Worm (Caenorhabditis elegans) whole organism, early embryonic: ENCODE data around the gene F53H4.6.

Experiments
- B0310.2 ChIP-seq: sonication (generic microtip); optimal IDR thresholded peaks from 2 replicates; lab custom pipeline; 2016; ENCODE audit warnings: mild to moderate bottlenecking, missing genetic modification characterization, missing compliant biosample characterization
- F13C5.2 ChIP-seq: sonication (generic microtip); optimal IDR thresholded peaks from 2 replicates; lab custom pipeline; 2017; ENCODE audit warnings: mild to moderate bottlenecking, missing genetic modification characterization, inconsistent platforms, missing compliant biosample characterization
- aly-1 ChIP-seq: sonication (generic microtip); optimal IDR thresholded peaks from 2 replicates; lab custom pipeline; 2016; ENCODE audit warnings: missing genetic modification characterization, missing compliant biosample characterization
- ama-1 ChIP-seq: fragments of 150-350 bp; optimal IDR thresholded peaks from 2 replicates; lab custom pipeline; 2014
- ceh-13 ChIP-seq: fragments of 200-800 bp; sonication (Bioruptor generic); optimal IDR thresholded peaks from 2 replicates; lab custom pipeline; 2018; ENCODE audit warnings: mild to moderate bottlenecking, missing genetic modification characterization, missing compliant biosample characterization
- ceh-36 ChIP-seq: sonication (generic microtip); optimal IDR thresholded peaks from 2 replicates; lab custom pipeline; 2016; ENCODE audit warnings: missing genetic modification characterization, inconsistent platforms, missing compliant biosample characterization
- ets-7 ChIP-seq: sonication (generic microtip); optimal IDR thresholded peaks from 2 replicates; lab custom pipeline; 2016; ENCODE audit warnings: missing genotype, missing genetic modification characterization, missing compliant biosample characterization
- flt-1 ChIP-seq: fragments of 200-800 bp; sonication (Bioruptor generic); IDR thresholded peaks from 2 replicates; pipeline ENCODE4 v1.3.6; 2022; ENCODE audit warnings: missing genetic modification characterization, missing compliant biosample characterization
- hmbx-1 ChIP-seq: sonication (generic microtip); optimal IDR thresholded peaks from 2 replicates; lab custom pipeline; 2016; ENCODE audit warnings: mild to moderate bottlenecking, missing genetic modification characterization, missing compliant biosample characterization
- hmg-4 ChIP-seq: fragments of 200-800 bp; sonication (Bioruptor generic); optimal IDR thresholded peaks from 2 replicates; lab custom pipeline; 2018; ENCODE audit warnings: mild to moderate bottlenecking, missing genetic modification characterization, missing compliant biosample characterization
- hnd-1 ChIP-seq: sonication (generic microtip); optimal IDR thresholded peaks from 2 replicates; lab custom pipeline; 2016; ENCODE audit warnings: missing genetic modification characterization, missing compliant biosample characterization
- pes-1 ChIP-seq: fragments of 200-800 bp; sonication (Bioruptor generic); IDR thresholded peaks from 2 replicates; pipeline ENCODE4 v1.3.6; 2022; ENCODE audit warnings: missing genetic modification reagents, missing genetic modification characterization, missing compliant biosample characterization
- scrt-1 ChIP-seq: fragments of 200-800 bp; sonication (Bioruptor generic); IDR thresholded peaks from 2 replicates; pipeline ENCODE4 v1.3.6; 2022; ENCODE audit warnings: missing genetic modification characterization, missing compliant biosample characterization
- sea-1 ChIP-seq: fragments of 200-800 bp; sonication (Bioruptor generic); conservative IDR thresholded peaks from 2 replicates; pipeline ENCODE4 v1.3.6; 2022; ENCODE audit warnings: missing genetic modification characterization, missing compliant biosample characterization
- tbx-11 ChIP-seq: fragments of 200-800 bp; sonication (Bioruptor generic); IDR thresholded peaks from 2 replicates; pipeline ENCODE4 v1.3.6; 2022; ENCODE audit warnings: missing genetic modification characterization, missing compliant biosample characterization
- tbx-37 ChIP-seq: fragments of 200-800 bp; sonication (Bioruptor generic); conservative IDR thresholded peaks from 2 replicates; pipeline ENCODE4 v1.3.6; 2022; ENCODE audit warnings: missing genetic modification reagents, missing genetic modification characterization, missing compliant biosample characterization
- tra-4 ChIP-seq: sonication (generic microtip); optimal IDR thresholded peaks from 2 replicates; lab custom pipeline; 2017; ENCODE audit warnings: missing genetic modification characterization, missing compliant biosample characterization

Gene F53H4.6

DNA sequence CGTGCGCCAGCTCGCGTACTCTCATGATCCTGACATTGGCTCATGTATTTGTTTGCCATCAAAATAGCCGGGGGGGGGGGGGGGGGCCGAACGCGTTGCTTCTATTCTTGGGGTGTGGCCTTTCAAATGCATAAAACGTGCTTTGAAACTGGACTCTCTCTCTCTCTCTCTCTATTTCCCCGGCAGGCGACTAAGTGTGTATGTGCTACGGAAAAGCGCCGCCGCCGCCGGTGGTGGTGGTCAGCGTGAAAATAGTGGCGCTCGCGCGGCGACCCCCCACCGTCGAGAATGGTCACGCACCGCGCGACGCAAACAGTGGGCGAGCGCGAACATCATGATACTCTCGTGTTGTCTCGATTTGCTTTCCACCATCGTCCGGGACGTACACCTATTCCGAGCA lies 20.6 kb upstream of the F53H4.6 start:
- TF ChIP-seq pes-1 (GFP tag; lab: Robert Waterston, UW) (no peak), hmg-4 (GFP tag; lab: Kevin White, UChicago) (peak; percentile 23), ets-7 (tag; lab: Kevin White, UChicago) (no peak)

DNA sequence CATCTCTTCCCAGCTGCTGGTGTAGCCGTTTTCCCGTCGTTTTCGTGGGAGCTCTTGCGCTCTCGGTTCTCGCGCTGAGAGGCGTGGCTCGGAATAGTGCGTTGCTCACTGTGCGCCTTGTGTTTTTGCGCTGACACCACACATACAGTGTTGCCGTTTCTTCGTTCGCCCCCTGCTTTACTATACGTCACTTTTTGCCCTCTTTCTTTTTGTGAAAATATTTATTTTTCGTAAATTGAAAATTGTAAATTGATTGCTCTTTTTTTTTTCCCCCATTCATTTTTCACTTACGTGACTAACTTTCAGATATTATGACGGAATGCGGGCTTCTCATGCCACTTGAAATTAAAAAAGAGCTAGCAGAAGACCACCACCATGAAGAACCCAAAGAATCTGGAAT lies 18.4 kb upstream of the F53H4.6 start, which contains the start of gene gmeb-2:
gmeb-2 (plus strand) TSS at position 301 of the 400 bp plus-strand sequence.
- TF ChIP-seq scrt-1 (GFP tag; lab: Robert Waterston, UW): no peak

DNA sequence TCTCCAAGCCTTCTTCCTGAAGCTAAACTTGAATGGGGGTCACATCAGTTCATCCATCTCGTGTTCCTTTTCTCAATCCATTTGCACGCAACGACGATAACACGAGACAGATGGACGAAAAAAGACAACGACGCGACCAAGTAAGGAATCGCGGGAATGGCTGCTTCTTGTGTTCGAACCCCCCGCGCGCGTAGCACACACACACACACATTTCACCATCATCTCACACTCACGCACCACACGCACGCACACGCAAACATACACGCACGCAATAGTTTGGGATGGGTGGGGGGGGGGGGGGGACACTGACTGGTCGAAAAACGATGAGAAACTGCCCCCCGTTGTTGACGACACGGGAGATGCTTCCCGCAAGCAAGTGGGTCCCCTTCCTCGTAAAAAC lies 16.5 kb upstream of the F53H4.6 start:
- TF ChIP-seq pes-1 (GFP tag; lab: Robert Waterston, UW) (no peak), ets-7 (tag; lab: Kevin White, UChicago) (no peak), sea-1 (no peak), tbx-37 (no peak), hmg-4 (GFP tag; lab: Kevin White, UChicago) (peak; percentile 77), F13C5.2 (no peak), ceh-13 (GFP tag; lab: Kevin White, UChicago) (no peak)

ce11 chrX:15869589-15869988 lies 9.2 kb upstream of the F53H4.6 start:
- no peak for TF ChIP-seq hnd-1 (tag; lab: Kevin White, UChicago)
- no peak for TF ChIP-seq ceh-13 (GFP tag; lab: Kevin White, UChicago)
- no peak for TF ChIP-seq pes-1 (GFP tag; lab: Robert Waterston, UW)
- TF ChIP-seq ama-1: no peak
- TF ChIP-seq hmbx-1 (tag; lab: Kevin White, UChicago): no peak
- no peak for TF ChIP-seq tbx-11 (GFP tag; lab: Robert Waterston, UW)

DNA sequence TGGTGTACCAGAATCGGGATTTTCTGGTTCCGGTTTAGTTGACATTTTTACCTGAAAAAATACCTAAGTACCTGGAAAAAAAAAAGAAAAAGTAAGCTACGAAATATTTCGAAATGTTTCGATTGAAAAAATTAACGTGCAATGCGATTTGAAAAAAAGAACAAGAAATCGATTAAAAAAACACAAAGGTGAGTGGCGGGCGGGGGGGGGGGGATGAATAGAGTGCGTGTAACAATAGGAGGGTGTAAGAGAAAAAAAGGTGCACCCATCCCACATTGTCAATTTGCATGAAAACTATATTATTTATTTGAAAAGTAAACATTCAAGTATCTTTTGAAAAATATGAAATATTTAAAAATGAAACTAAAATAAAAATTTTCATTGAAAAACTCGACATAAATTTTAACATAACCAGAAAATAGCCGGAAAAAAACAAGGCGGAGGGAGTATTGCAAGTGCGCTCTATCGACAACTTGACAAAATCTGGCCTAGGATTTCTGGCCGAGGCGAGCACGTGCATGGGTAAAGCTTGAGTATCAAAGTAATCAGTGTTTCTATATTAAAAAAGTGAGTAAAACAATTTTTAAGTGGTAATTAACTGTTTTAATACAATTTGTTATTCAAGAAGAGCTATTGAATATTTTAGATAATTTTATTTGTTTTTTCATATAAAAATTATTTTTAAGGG lies 5.6 kb upstream of the F53H4.6 start, which contains the start of the genes csb-1 and F53H4.4:
csb-1 (minus strand) TSS at position 51 of the 688 bp plus-strand sequence.
F53H4.4 (plus strand) TSS at position 520 of the 688 bp plus-strand sequence.
- 0 out of 2 replicates have a peak, but pooled peaks have one; percentile 12 for TF ChIP-seq flt-1 (GFP tag; lab: Robert Waterston, UW)
- TF ChIP-seq F13C5.2: peak; percentile 34
- TF ChIP-seq pes-1 (GFP tag; lab: Robert Waterston, UW): no peak
- TF ChIP-seq ets-7 (tag; lab: Kevin White, UChicago): no peak
- no peak for TF ChIP-seq tra-4

- no peak for TF ChIP-seq tbx-37
- no peak for TF ChIP-seq ceh-36
- TF ChIP-seq hnd-1 (tag; lab: Kevin White, UChicago): no peak
- no peak for TF ChIP-seq ets-7 (tag; lab: Kevin White, UChicago)
- TF ChIP-seq flt-1 (GFP tag; lab: Robert Waterston, UW): no peak
- no peak for TF ChIP-seq scrt-1 (GFP tag; lab: Robert Waterston, UW)
- TF ChIP-seq hmbx-1 (tag; lab: Kevin White, UChicago): no peak
- no peak for TF ChIP-seq F13C5.2
- TF ChIP-seq ama-1: no peak
Measured at ce11 chrX:15856853-15857252, 3.6 kb downstream of the F53H4.6 start, which contains the start of gene F53H4.2. Gene F53H4.2 (plus strand): TSS chrX:15857153.

ce11 chrX:15851013-15851412 lies 9.4 kb downstream of the F53H4.6 start:
- TF ChIP-seq sea-1 (no peak), pes-1 (GFP tag; lab: Robert Waterston, UW) (no peak), ama-1 (no peak), flt-1 (GFP tag; lab: Robert Waterston, UW) (no peak), F13C5.2 (no peak), scrt-1 (GFP tag; lab: Robert Waterston, UW) (no peak), ets-7 (tag; lab: Kevin White, UChicago) (no peak), hnd-1 (tag; lab: Kevin White, UChicago) (no peak), tra-4 (no peak), ceh-36 (no peak), aly-1 (tag; lab: Kevin White, UChicago) (no peak), tbx-37 (no peak), B0310.2 (no peak), ceh-13 (GFP tag; lab: Kevin White, UChicago) (no peak), tbx-11 (GFP tag; lab: Robert Waterston, UW) (no peak), hmg-4 (GFP tag; lab: Kevin White, UChicago) (no peak), hmbx-1 (tag; lab: Kevin White, UChicago) (no peak)

ce11 chrX:15849397-15849935 lies 10.9 kb downstream of the F53H4.6 start, which contains the start of gene acl-1:
Gene acl-1 (plus strand): TSS chrX:15849885.
- TF ChIP-seq pes-1 (GFP tag; lab: Robert Waterston, UW): no peak
- peak; percentile 23 for TF ChIP-seq F13C5.2
- TF ChIP-seq tbx-37: 0 out of 2 replicates have a peak, but pooled peaks have one; percentile 36
- TF ChIP-seq tbx-11 (GFP tag; lab: Robert Waterston, UW): no peak

DNA sequence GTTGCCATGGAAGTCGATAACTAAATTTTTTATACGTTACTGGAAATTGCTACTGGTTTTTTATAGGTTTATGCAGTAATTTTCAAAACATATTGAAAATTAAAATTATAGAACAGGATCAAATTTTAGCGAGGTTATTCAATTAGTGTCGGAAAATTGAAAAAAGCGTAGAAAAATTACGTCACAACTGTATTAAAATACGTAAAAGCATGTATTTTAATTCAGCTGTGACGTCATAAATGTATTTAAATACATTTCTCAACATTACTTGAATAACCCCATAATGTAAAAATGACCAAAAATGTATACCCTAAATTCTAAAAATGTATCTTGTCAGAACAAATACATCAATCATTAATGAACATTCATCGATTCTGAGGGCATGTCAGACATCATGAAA lies 11.5 kb downstream of the F53H4.6 start:
- TF ChIP-seq sea-1: no peak
- no peak for TF ChIP-seq hmbx-1 (tag; lab: Kevin White, UChicago)
- no peak for TF ChIP-seq tbx-37
- no peak for TF ChIP-seq flt-1 (GFP tag; lab: Robert Waterston, UW)
- TF ChIP-seq tbx-11 (GFP tag; lab: Robert Waterston, UW): no peak
- TF ChIP-seq ceh-13 (GFP tag; lab: Kevin White, UChicago): no peak
- no peak for TF ChIP-seq hnd-1 (tag; lab: Kevin White, UChicago)
